Worm (Caenorhabditis elegans) whole organism, L3 larva: ENCODE results near the gene flp-26.

Source experiments
- ZK546.5 ChIP-seq: sonication (generic microtip); optimal IDR thresholded peaks from 2 replicates; lab custom pipeline; 2017; ENCODE audit warnings: missing biosample characterization, missing genetic modification characterization
- ceh-16 ChIP-seq: sonication (generic microtip); optimal IDR thresholded peaks from 2 replicates; lab custom pipeline; 2017; ENCODE audit warnings: missing biosample characterization, missing genetic modification characterization
- ceh-28 ChIP-seq: fragments of 150-350 bp; optimal IDR thresholded peaks from 2 replicates; lab custom pipeline; 2014; ENCODE audit warnings: missing biosample characterization, missing genetic modification reagents, missing genetic modification characterization
- ceh-82 ChIP-seq: fragments of 150-350 bp; optimal IDR thresholded peaks from 2 replicates; lab custom pipeline; 2014; ENCODE audit warnings: missing biosample characterization, missing genetic modification characterization
- lin-39 ChIP-seq: fragments of 150-350 bp; optimal IDR thresholded peaks from 2 replicates; lab custom pipeline; 2018; ENCODE audit warnings: missing biosample characterization, missing genetic modification reagents, missing genetic modification characterization
- nfya-1 ChIP-seq: sonication (generic microtip); optimal IDR thresholded peaks from 2 replicates; lab custom pipeline; 2017; ENCODE audit warnings: missing genetic modification characterization, mild to moderate bottlenecking, missing compliant biosample characterization, antibody characterized with exemption, moderate library complexity; ENCODE audit not compliant: insufficient read depth
- nhr-23 ChIP-seq: fragments of 150-350 bp; optimal IDR thresholded peaks from 2 replicates; lab custom pipeline; 2014; ENCODE audit warnings: missing biosample characterization, missing genetic modification reagents, missing genetic modification characterization
- nhr-28 ChIP-seq: fragments of 150-350 bp; optimal IDR thresholded peaks from 2 replicates; lab custom pipeline; 2014; ENCODE audit warnings: missing biosample characterization, missing genetic modification characterization
- nhr-76 ChIP-seq: fragments of 150-350 bp; sonication (generic microtip); optimal IDR thresholded peaks from 5 replicates; lab custom pipeline; 2014; ENCODE audit warnings: missing biosample characterization, missing genetic modification characterization
- pha-4 ChIP-seq: fragments of 150-350 bp; optimal IDR thresholded peaks from 2 replicates; lab custom pipeline; 2014; ENCODE audit warnings: missing biosample characterization, missing genetic modification reagents, missing genetic modification characterization
- unc-39 ChIP-seq: sonication (generic microtip); optimal IDR thresholded peaks from 4 replicates; lab custom pipeline; 2017; ENCODE audit warnings: missing biosample characterization, missing genetic modification characterization
- unc-62 ChIP-seq: fragments of 150-350 bp; sonication (generic microtip); optimal IDR thresholded peaks from 4 replicates; lab custom pipeline; 2014; ENCODE audit warnings: missing biosample characterization, missing genetic modification reagents, missing genetic modification characterization
- ztf-11 ChIP-seq: fragments of 150-350 bp; optimal IDR thresholded peaks from 2 replicates; lab custom pipeline; 2014; ENCODE audit warnings: missing biosample characterization, missing genetic modification characterization
- ztf-4 ChIP-seq: fragments of 150-350 bp; optimal IDR thresholded peaks from 2 replicates; lab custom pipeline; 2014; ENCODE audit warnings: missing biosample characterization, missing genetic modification characterization

ce11 chrX:7005475-7005874, 23.5 kb upstream of the flp-26 start, which contains the start of gene tyra-2:
- TF ChIP-seq ztf-4 (no peak), nhr-76 (tag; lab: Kevin White, UChicago) (no peak), nhr-28 (no peak), ZK546.5 (no peak), nhr-23 (tag; lab: Kevin White, UChicago) (no peak), pha-4 (no peak), ceh-28 (tag; lab: Kevin White, UChicago) (no peak), ceh-16 (tag; lab: Kevin White, UChicago) (no peak), unc-62 (GFP tag; lab: Kevin White, UChicago) (no peak), ceh-82 (tag; lab: Kevin White, UChicago) (no peak), lin-39 (tag; lab: Kevin White, UChicago) (no peak), unc-39 (tag; lab: Kevin White, UChicago) (no peak), ztf-11 (tag; lab: Kevin White, UChicago) (no peak), nfya-1 (tag; lab: Kevin White, UChicago) (no peak)
